In the genomic region with DNA sequence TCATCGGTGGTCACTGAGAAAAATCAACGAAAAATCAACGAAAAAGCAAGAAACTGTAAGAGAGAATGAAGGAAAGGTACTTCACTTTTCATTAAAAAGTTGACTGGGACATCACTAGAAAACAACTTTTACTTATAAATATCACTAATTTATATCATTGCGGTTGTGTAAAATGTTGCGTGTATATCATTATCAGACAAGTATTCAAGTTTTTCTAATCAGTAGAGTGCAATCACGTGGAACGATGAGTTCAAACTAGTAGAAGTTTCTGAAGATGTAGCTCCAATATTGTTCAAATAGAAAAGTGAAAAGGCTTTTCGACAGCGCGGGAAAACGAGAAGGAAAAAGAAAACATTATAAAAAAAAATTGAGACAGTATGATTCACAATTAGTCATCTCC, we compare ENCODE assay signal across 1 worm cellular context.
TF ChIP-seq lines count a peak whose summit lies in the region.

No protein-coding gene starts in this region.

TF ChIP-seq in whole organism, L4 larva, 104 proteins besides CTCF, POLR2A, EP300 and RAD21 (continued from another document):
- no peak for TF ChIP-seq tra-1 (GFP tag; IDR thresholded peaks at IDR 0.05; lab: Robert Waterston, UW)
- TF ChIP-seq ceh-62 (tag; optimal IDR thresholded peaks at IDR 0.05; lab: Kevin White, UChicago), result no peak
- TF ChIP-seq mes-2 (tag; optimal IDR thresholded peaks at IDR 0.05; lab: Kevin White, UChicago; ENCODE audit: poor library complexity, severe bottlenecking), result no peak
- no peak for TF ChIP-seq daf-16 (GFP tag; optimal IDR thresholded peaks at IDR 0.05; lab: Kevin White, UChicago)
- TF ChIP-seq daf-16 (tag; optimal IDR thresholded peaks at IDR 0.05; lab: Kevin White, UChicago), result peak; percentile 52
- no peak for TF ChIP-seq daf-19 (GFP tag; conservative IDR thresholded peaks at IDR 0.05; lab: Robert Waterston, UW)
- TF ChIP-seq mdt-29 (GFP tag; IDR thresholded peaks at IDR 0.05; lab: Robert Waterston, UW), result no peak
- no peak for TF ChIP-seq fos-1 (tag; optimal IDR thresholded peaks at IDR 0.05; lab: Kevin White, UChicago)
- no peak for TF ChIP-seq nhr-6 (tag; optimal IDR thresholded peaks at IDR 0.05; lab: Kevin White, UChicago)
